Worm (Caenorhabditis elegans) whole organism, mixed stage, embryonic: ENCODE measurements around the gene pir-2.
A peak's percentile ranks its signal among the peaks of the same experiment; 100 is the strongest.

Source experiments
- M03D4.4 ChIP-seq: sonication (generic microtip); optimal IDR thresholded peaks from 2 replicates; lab custom pipeline; 2017; ENCODE audit warnings: mild to moderate bottlenecking, missing genetic modification characterization, missing compliant biosample characterization
- bed-3 ChIP-seq: fragments of 200-800 bp; sonication (Bioruptor generic); optimal IDR thresholded peaks from 3 replicates; lab custom pipeline; 2018; ENCODE audit warnings: mild to moderate bottlenecking, missing genetic modification characterization, moderate library complexity, missing compliant biosample characterization
- blmp-1 ChIP-seq: fragments of 150-350 bp; optimal IDR thresholded peaks from 2 replicates; lab custom pipeline; 2014; ENCODE audit warnings: missing biosample characterization, missing genetic modification characterization
- ceh-39 ChIP-seq: fragments of 150-350 bp; optimal IDR thresholded peaks from 2 replicates; lab custom pipeline; 2014; ENCODE audit warnings: missing biosample characterization, missing genetic modification characterization
- ceh-43 ChIP-seq: fragments of 200-800 bp; sonication (Bioruptor generic); optimal IDR thresholded peaks from 2 replicates; lab custom pipeline; 2018; ENCODE audit warnings: mild to moderate bottlenecking, missing genetic modification characterization, moderate library complexity, missing compliant biosample characterization
- ceh-83 ChIP-seq: fragments of 200-800 bp; sonication (Bioruptor generic); optimal IDR thresholded peaks from 2 replicates; lab custom pipeline; 2018; ENCODE audit warnings: mild to moderate bottlenecking, missing genetic modification characterization, missing compliant biosample characterization
- ces-1 ChIP-seq: fragments of 150-350 bp; optimal IDR thresholded peaks from 2 replicates; lab custom pipeline; 2014; ENCODE audit warnings: missing biosample characterization, missing genetic modification reagents, missing genetic modification characterization
- cnd-1 ChIP-seq: fragments of 200-800 bp; sonication (Bioruptor generic); optimal IDR thresholded peaks from 2 replicates; lab custom pipeline; 2018; ENCODE audit warnings: mild to moderate bottlenecking, missing genetic modification characterization, missing compliant biosample characterization
- elt-1 ChIP-seq: sonication (generic microtip); optimal IDR thresholded peaks from 2 replicates; lab custom pipeline; 2017; ENCODE audit warnings: missing genetic modification characterization, mild to moderate bottlenecking, missing compliant biosample characterization, antibody characterized with exemption, moderate library complexity, borderline replicate concordance; ENCODE audit not compliant: insufficient read depth
- elt-3 ChIP-seq: fragments of 150-350 bp; optimal IDR thresholded peaks from 2 replicates; lab custom pipeline; 2014; ENCODE audit warnings: missing biosample characterization, missing genetic modification characterization
- flh-1 ChIP-seq: fragments of 200-800 bp; sonication (Bioruptor generic); optimal IDR thresholded peaks from 2 replicates; lab custom pipeline; 2018; ENCODE audit warnings: mild to moderate bottlenecking, missing genetic modification characterization, moderate library complexity, missing compliant biosample characterization
- ham-2 ChIP-seq: fragments of 200-800 bp; sonication (Bioruptor generic); optimal IDR thresholded peaks from 2 replicates; lab custom pipeline; 2018; ENCODE audit warnings: mild to moderate bottlenecking, missing genetic modification characterization, missing compliant biosample characterization
- hlh-1 ChIP-seq: fragments of 150-350 bp; optimal IDR thresholded peaks from 2 replicates; lab custom pipeline; 2014; ENCODE audit warnings: missing biosample characterization, missing genetic modification reagents, missing genetic modification characterization
- lin-13 ChIP-seq: fragments of 150-350 bp; optimal IDR thresholded peaks from 2 replicates; lab custom pipeline; 2014; ENCODE audit warnings: missing biosample characterization, missing genetic modification characterization
- lsy-2 ChIP-seq: fragments of 150-350 bp; optimal IDR thresholded peaks from 2 replicates; lab custom pipeline; 2014; ENCODE audit warnings: missing biosample characterization, missing genetic modification characterization
- mab-5 ChIP-seq: fragments of 150-350 bp; optimal IDR thresholded peaks from 2 replicates; lab custom pipeline; 2014; ENCODE audit warnings: missing biosample characterization, missing genetic modification characterization
- mep-1 ChIP-seq: fragments of 150-350 bp; optimal IDR thresholded peaks from 2 replicates; lab custom pipeline; 2017; ENCODE audit warnings: missing biosample characterization, missing genetic modification reagents, missing genetic modification characterization, inconsistent platforms
- mls-2 ChIP-seq: sonication (generic microtip); optimal IDR thresholded peaks from 2 replicates; lab custom pipeline; 2016; ENCODE audit warnings: mild to moderate bottlenecking, missing genetic modification characterization, moderate library complexity, missing compliant biosample characterization
- nhr-12 ChIP-seq: fragments of 150-350 bp; optimal IDR thresholded peaks from 2 replicates; lab custom pipeline; 2014; ENCODE audit warnings: missing biosample characterization, missing genetic modification characterization
- nhr-2 ChIP-seq: fragments of 150-350 bp; optimal IDR thresholded peaks from 2 replicates; lab custom pipeline; 2014; ENCODE audit warnings: missing biosample characterization, missing genetic modification characterization
- nhr-237 ChIP-seq: fragments of 150-350 bp; optimal IDR thresholded peaks from 2 replicates; lab custom pipeline; 2014; ENCODE audit warnings: missing biosample characterization, missing genetic modification characterization
- nhr-28 ChIP-seq: fragments of 150-350 bp; optimal IDR thresholded peaks from 2 replicates; lab custom pipeline; 2014; ENCODE audit warnings: missing biosample characterization, missing genetic modification characterization
- nhr-76 ChIP-seq: sonication (generic microtip); optimal IDR thresholded peaks from 2 replicates; lab custom pipeline; 2017; ENCODE audit warnings: missing biosample characterization, missing genetic modification characterization
- pha-4 ChIP-seq: fragments of 150-350 bp; optimal IDR thresholded peaks from 2 replicates; lab custom pipeline; 2018; ENCODE audit warnings: missing biosample characterization, missing genetic modification reagents, missing genetic modification characterization
- sem-2 ChIP-seq: fragments of 200-800 bp; sonication (Bioruptor generic); optimal IDR thresholded peaks from 2 replicates; lab custom pipeline; 2018; ENCODE audit warnings: mild to moderate bottlenecking, missing genetic modification characterization, missing compliant biosample characterization
- snpc-4 ChIP-seq: fragments of 150-350 bp; optimal IDR thresholded peaks from 2 replicates; lab custom pipeline; 2014; ENCODE audit warnings: missing biosample characterization, missing genetic modification characterization
- sptf-1 ChIP-seq: sonication (generic microtip); optimal IDR thresholded peaks from 2 replicates; lab custom pipeline; 2017; ENCODE audit warnings: mild to moderate bottlenecking, missing genetic modification characterization, moderate library complexity, missing compliant biosample characterization
- tbx-8 ChIP-seq: fragments of 200-800 bp; sonication (Bioruptor generic); optimal IDR thresholded peaks from 2 replicates; lab custom pipeline; 2018; ENCODE audit warnings: mild to moderate bottlenecking, missing genetic modification characterization, moderate library complexity, missing compliant biosample characterization
- unc-120 ChIP-seq: sonication (generic microtip); optimal IDR thresholded peaks from 2 replicates; lab custom pipeline; 2017; ENCODE audit warnings: missing genetic modification characterization, missing compliant biosample characterization; ENCODE audit not compliant: poor library complexity, severe bottlenecking
- unc-39 ChIP-seq: fragments of 150-350 bp; optimal IDR thresholded peaks from 2 replicates; lab custom pipeline; 2014; ENCODE audit warnings: missing biosample characterization, missing genetic modification characterization
- zip-8 ChIP-seq: fragments of 150-350 bp; optimal IDR thresholded peaks from 2 replicates; lab custom pipeline; 2014; ENCODE audit warnings: missing biosample characterization, missing genetic modification characterization
- ztf-11 ChIP-seq: fragments of 150-350 bp; optimal IDR thresholded peaks from 2 replicates; lab custom pipeline; 2014; ENCODE audit warnings: missing biosample characterization, missing genetic modification characterization

The pir-2 gene

DNA sequence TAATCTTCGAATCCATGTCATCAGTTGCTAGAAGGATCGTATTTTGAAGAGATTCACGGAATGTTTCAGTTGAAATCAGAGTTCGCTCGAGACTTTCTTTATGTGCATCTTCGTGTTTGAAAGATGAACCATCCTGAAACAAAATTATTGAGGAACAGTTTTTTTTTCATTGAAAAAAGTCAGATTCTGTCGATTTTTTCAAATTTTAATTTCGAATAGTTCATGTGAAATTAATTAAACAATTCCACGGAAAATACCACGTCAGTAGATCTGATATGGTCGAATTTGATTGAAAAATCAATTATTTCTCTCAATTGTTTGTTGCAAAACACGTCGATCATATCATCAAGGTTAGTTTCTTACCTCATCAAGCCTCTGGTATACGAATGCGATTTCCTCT, 4.0 kb downstream of the pir-2 start, which contains the start of gene F54C8.1:
F54C8.1 (plus strand) TSS at position 301 of the 400 bp plus-strand sequence.
- TF ChIP-seq bed-3 (GFP tag; lab: Kevin White, UChicago) = no peak
- TF ChIP-seq nhr-2 = no peak
- no peak for TF ChIP-seq ces-1 (GFP tag; lab: Kevin White, UChicago)
- TF ChIP-seq mep-1 (tag; lab: Kevin White, UChicago) = no peak
- no peak for TF ChIP-seq blmp-1
- TF ChIP-seq unc-39 (tag; lab: Kevin White, UChicago) = no peak
- no peak for TF ChIP-seq M03D4.4 (tag; lab: Kevin White, UChicago)
- TF ChIP-seq ceh-83 (GFP tag; lab: Kevin White, UChicago) = no peak
- no peak for TF ChIP-seq ceh-43
- TF ChIP-seq zip-8 (tag; lab: Kevin White, UChicago) = no peak
- TF ChIP-seq elt-3 (tag; lab: Kevin White, UChicago) = no peak
- no peak for TF ChIP-seq nhr-12
- no peak for TF ChIP-seq ham-2
- no peak for TF ChIP-seq mab-5 (tag; lab: Kevin White, UChicago)
- no peak for TF ChIP-seq cnd-1 (tag; lab: Kevin White, UChicago)
- TF ChIP-seq unc-120 (tag; lab: Kevin White, UChicago) = no peak
- no peak for TF ChIP-seq lin-13 (tag; lab: Kevin White, UChicago)
- no peak for TF ChIP-seq nhr-28 (tag; lab: Kevin White, UChicago)
- TF ChIP-seq snpc-4 (tag; lab: Kevin White, UChicago) = no peak

DNA sequence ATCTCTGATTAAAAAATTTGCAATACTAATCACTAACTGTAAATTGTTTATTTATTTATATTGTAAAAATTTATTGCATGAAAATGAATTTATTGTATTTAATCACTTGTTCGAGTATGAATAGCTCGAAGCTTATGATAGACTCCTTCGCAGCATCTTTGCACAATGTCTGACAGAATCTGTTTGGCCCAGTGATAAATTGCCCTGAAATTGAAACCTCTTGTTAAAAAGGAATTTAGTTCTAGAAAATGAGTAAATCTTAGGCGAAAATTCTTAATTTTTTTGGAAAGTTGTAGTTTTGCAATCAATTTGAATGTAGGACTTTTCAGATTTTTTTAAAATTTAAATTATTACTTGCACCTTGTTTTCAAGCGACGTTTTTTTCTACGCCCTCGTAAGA, 8.4 kb downstream of the pir-2 start:
- TF ChIP-seq tbx-8 (GFP tag; lab: Kevin White, UChicago) (no peak), ceh-39 (tag; lab: Kevin White, UChicago) (no peak), sem-2 (no peak), flh-1 (GFP tag; lab: Kevin White, UChicago) (no peak), M03D4.4 (tag; lab: Kevin White, UChicago) (no peak), ceh-43 (no peak), elt-3 (tag; lab: Kevin White, UChicago) (no peak), ces-1 (GFP tag; lab: Kevin White, UChicago) (no peak), mab-5 (tag; lab: Kevin White, UChicago) (no peak), zip-8 (tag; lab: Kevin White, UChicago) (no peak), nhr-76 (tag; lab: Kevin White, UChicago) (no peak), nhr-237 (tag; lab: Kevin White, UChicago) (no peak), cnd-1 (tag; lab: Kevin White, UChicago) (no peak), mls-2 (tag; lab: Kevin White, UChicago) (no peak), lsy-2 (tag; lab: Kevin White, UChicago) (no peak), nhr-2 (no peak), nhr-12 (no peak)

DNA sequence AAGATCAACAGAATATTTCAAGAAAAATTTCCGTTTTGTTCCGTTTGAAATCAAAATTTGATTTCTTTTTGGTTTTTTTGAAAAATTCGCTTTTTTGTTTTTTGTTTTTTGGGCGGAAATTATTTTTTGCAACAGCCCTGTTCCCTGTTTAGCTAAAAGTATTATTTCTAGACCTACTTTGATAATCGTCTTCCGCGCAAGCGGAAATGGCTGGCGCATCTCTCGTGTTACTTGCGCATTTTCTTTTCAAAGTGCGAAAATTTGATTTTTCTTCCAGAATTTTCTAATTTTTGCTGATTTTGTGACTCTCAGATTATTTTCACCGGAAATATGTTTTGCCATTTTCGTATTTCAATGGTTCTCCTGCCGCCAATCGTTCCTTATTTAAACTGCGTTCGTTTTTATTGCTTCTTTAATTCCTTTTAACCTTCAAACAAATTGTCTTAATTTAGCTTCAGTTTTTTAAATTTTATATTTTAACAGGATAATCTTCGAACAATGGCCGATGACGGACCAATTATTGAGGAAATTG, 9.8 kb downstream of the pir-2 start, which contains the start of gene cpar-1:
cpar-1 (plus strand) TSS at position 482 of the 532 bp plus-strand sequence.
- no peak for TF ChIP-seq pha-4 (tag; lab: Kevin White, UChicago)
- TF ChIP-seq lin-13 (tag; lab: Kevin White, UChicago) = peak; percentile 14
- no peak for TF ChIP-seq elt-1 (tag; lab: Kevin White, UChicago)
- TF ChIP-seq ceh-39 (tag; lab: Kevin White, UChicago) = no peak
- TF ChIP-seq bed-3 (GFP tag; lab: Kevin White, UChicago) = no peak
- TF ChIP-seq M03D4.4 (tag; lab: Kevin White, UChicago) = no peak
- TF ChIP-seq ces-1 (GFP tag; lab: Kevin White, UChicago) = no peak
- no peak for TF ChIP-seq hlh-1 (tag; lab: Kevin White, UChicago)
- TF ChIP-seq, all 35 proteins: peak for 1

DNA sequence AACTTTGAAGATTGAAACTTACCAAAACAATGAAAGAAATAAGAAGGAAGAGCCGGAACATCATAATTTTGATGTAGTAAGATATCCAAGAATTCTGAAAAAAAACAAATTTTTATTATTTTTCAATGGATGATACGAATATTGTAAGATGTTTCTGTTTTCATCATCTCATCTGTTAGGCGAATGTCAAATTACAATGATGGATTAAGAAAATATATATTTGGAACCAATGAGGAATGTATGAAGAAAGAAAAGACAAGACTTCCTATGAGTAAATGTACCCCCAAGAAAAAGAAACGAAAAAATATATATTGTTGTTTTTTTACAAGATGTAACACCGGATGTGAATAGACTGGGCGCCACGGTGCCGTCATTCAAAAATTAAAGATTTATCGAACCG, 17.1 kb downstream of the pir-2 start, which contains the start of gene T26G10.5:
T26G10.5 (minus strand) TSS at position 101 of the 400 bp plus-strand sequence.
- TF ChIP-seq nhr-76 (tag; lab: Kevin White, UChicago) = no peak
- no peak for TF ChIP-seq mab-5 (tag; lab: Kevin White, UChicago)
- no peak for TF ChIP-seq unc-39 (tag; lab: Kevin White, UChicago)
- no peak for TF ChIP-seq sptf-1 (tag; lab: Kevin White, UChicago)
- no peak for TF ChIP-seq nhr-2
- no peak for TF ChIP-seq elt-3 (tag; lab: Kevin White, UChicago)
- no peak for TF ChIP-seq ztf-11 (tag; lab: Kevin White, UChicago)
- no peak for TF ChIP-seq nhr-237 (tag; lab: Kevin White, UChicago)
- TF ChIP-seq cnd-1 (tag; lab: Kevin White, UChicago) = no peak
